Worm (Caenorhabditis elegans) whole organism, young adult: ENCODE results near the gene cone-1.
A peak's percentile ranks its signal among the peaks of the same experiment; 100 is the strongest.

ENCODE experiments used
- D2030.7 ChIP-seq: fragments of 200-800 bp; sonication (Bioruptor generic); IDR thresholded peaks from 2 replicates; pipeline ENCODE4 v1.3.6; 2022; ENCODE audit warnings: missing genetic modification reagents, missing genetic modification characterization, missing compliant biosample characterization
- F10E7.11 ChIP-seq: sonication (generic microtip); optimal IDR thresholded peaks from 2 replicates; lab custom pipeline; 2017; ENCODE audit warnings: mild to moderate bottlenecking, missing genetic modification characterization, moderate library complexity, missing compliant biosample characterization
- F23B12.7 ChIP-seq: sonication (generic microtip); optimal IDR thresholded peaks from 2 replicates; lab custom pipeline; 2017; ENCODE audit warnings: missing genetic modification characterization, mild to moderate bottlenecking, missing compliant biosample characterization, antibody characterized with exemption, moderate library complexity; ENCODE audit not compliant: insufficient read depth
- F33H1.4 ChIP-seq: fragments of 200-800 bp; sonication (Bioruptor generic); IDR thresholded peaks from 2 replicates; pipeline ENCODE4 v1.3.6; 2022; ENCODE audit warnings: missing genetic modification reagents, missing genetic modification characterization, missing compliant biosample characterization
- F37B4.10 ChIP-seq: fragments of 200-800 bp; sonication (Bioruptor generic); IDR thresholded peaks from 2 replicates; pipeline ENCODE4 v1.3.6; 2022; ENCODE audit warnings: missing genetic modification characterization, missing compliant biosample characterization
- K11D2.4 ChIP-seq: fragments of 200-800 bp; sonication (Bioruptor generic); IDR thresholded peaks from 2 replicates; pipeline ENCODE4 v1.3.6; 2022; ENCODE audit warnings: missing genetic modification reagents, missing genetic modification characterization, missing compliant biosample characterization
- T07F8.4 ChIP-seq: sonication (generic microtip); optimal IDR thresholded peaks from 2 replicates; lab custom pipeline; 2016; ENCODE audit warnings: mild to moderate bottlenecking, missing genetic modification characterization, moderate library complexity, missing compliant biosample characterization
- Y53F4B.3 ChIP-seq: fragments of 200-800 bp; sonication (Bioruptor generic); IDR thresholded peaks from 2 replicates; pipeline ENCODE4 v1.3.6; 2022; ENCODE audit warnings: missing genetic modification reagents, missing genetic modification characterization, missing compliant biosample characterization
- Y79H2A.3 ChIP-seq: fragments of 200-800 bp; sonication (Bioruptor generic); conservative IDR thresholded peaks from 2 replicates; pipeline ENCODE4 v1.3.6; 2022; ENCODE audit warnings: missing genetic modification reagents, missing genetic modification characterization, missing compliant biosample characterization
- aptf-2 ChIP-seq: fragments of 200-800 bp; sonication (Bioruptor generic); conservative IDR thresholded peaks from 2 replicates; pipeline ENCODE4 v1.3.6; 2022; ENCODE audit warnings: missing genetic modification reagents, missing genetic modification characterization, missing compliant biosample characterization
- attf-3 ChIP-seq: fragments of 200-800 bp; sonication (Bioruptor generic); conservative IDR thresholded peaks from 2 replicates; pipeline ENCODE4 v1.3.6; 2022; ENCODE audit warnings: missing genetic modification reagents, missing genetic modification characterization, missing compliant biosample characterization
- attf-5 ChIP-seq: fragments of 200-800 bp; sonication (Bioruptor generic); optimal IDR thresholded peaks from 2 replicates; lab custom pipeline; 2018; ENCODE audit warnings: mild to moderate bottlenecking, missing genetic modification characterization, missing compliant biosample characterization
- bed-1 ChIP-seq: fragments of 200-800 bp; sonication (Bioruptor generic); IDR thresholded peaks from 2 replicates; pipeline ENCODE4 v1.3.6; 2022; ENCODE audit warnings: missing genetic modification reagents, missing genetic modification characterization, missing compliant biosample characterization
- cebp-1 ChIP-seq, 2 experiments: fragments of 200-800 bp in 1 of 2; sonication (Bioruptor generic) in 1 of 2; sonication (generic microtip) in 1 of 2; IDR thresholded peaks in 1 of 2; optimal IDR thresholded peaks in 1 of 2; 2 replicates each; pipeline versions ENCODE4 v1.3.6 to Lab custom; 2017 to 2022; ENCODE audit warnings: missing compliant biosample characterization in 2 of 2, missing genetic modification characterization in 2 of 2, mild to moderate bottlenecking in 1 of 2, missing genetic modification reagents in 1 of 2, moderate library complexity in 1 of 2
- ceh-79 ChIP-seq: sonication (generic microtip); optimal IDR thresholded peaks from 2 replicates; lab custom pipeline; 2017; ENCODE audit warnings: mild to moderate bottlenecking, missing genetic modification characterization, missing compliant biosample characterization
- dox-1 ChIP-seq: fragments of 200-800 bp; sonication (Bioruptor generic); IDR thresholded peaks from 2 replicates; pipeline ENCODE4 v1.3.6; 2022; ENCODE audit warnings: missing genetic modification reagents, missing genetic modification characterization, missing compliant biosample characterization
- egl-18 ChIP-seq: fragments of 200-800 bp; sonication (Bioruptor generic); IDR thresholded peaks from 2 replicates; pipeline ENCODE4 v1.3.6; 2022; ENCODE audit warnings: missing genetic modification reagents, missing genetic modification characterization, missing compliant biosample characterization
- fkh-3 ChIP-seq: sonication (generic microtip); optimal IDR thresholded peaks from 2 replicates; lab custom pipeline; 2016; ENCODE audit warnings: mild to moderate bottlenecking, missing genetic modification characterization, missing compliant biosample characterization
- gei-17 ChIP-seq: fragments of 200-800 bp; sonication (Bioruptor generic); optimal IDR thresholded peaks from 2 replicates; lab custom pipeline; 2018; ENCODE audit warnings: mild to moderate bottlenecking, missing genetic modification characterization, missing compliant biosample characterization
- hlh-26 ChIP-seq: fragments of 200-800 bp; sonication (Bioruptor generic); conservative IDR thresholded peaks from 2 replicates; pipeline ENCODE4 v1.3.6; 2022; ENCODE audit warnings: missing genetic modification reagents, missing genetic modification characterization, missing compliant biosample characterization
- hmg-1.2 ChIP-seq: fragments of 200-800 bp; sonication (Bioruptor generic); IDR thresholded peaks from 2 replicates; pipeline ENCODE4 v1.3.6; 2022; ENCODE audit warnings: missing genetic modification reagents, missing genetic modification characterization, missing compliant biosample characterization
- hmg-20 ChIP-seq: fragments of 200-800 bp; sonication (Bioruptor generic); IDR thresholded peaks from 2 replicates; pipeline ENCODE4 v1.3.6; 2022; ENCODE audit warnings: missing genetic modification reagents, missing genetic modification characterization, missing compliant biosample characterization
- hrde-1 ChIP-seq: sonication (generic microtip); optimal IDR thresholded peaks from 2 replicates; lab custom pipeline; 2016; ENCODE audit warnings: missing genetic modification characterization, mild to moderate bottlenecking, missing compliant biosample characterization, moderate library complexity, missing genotype, missing genetic modification reagents, borderline replicate concordance
- hsf-1 ChIP-seq: fragments of 200-800 bp; sonication (Bioruptor generic); IDR thresholded peaks from 2 replicates; pipeline ENCODE4 v1.3.6; 2022; ENCODE audit warnings: missing genetic modification reagents, missing genetic modification characterization, missing compliant biosample characterization
- lin-26 ChIP-seq: fragments of 200-800 bp; sonication (Bioruptor generic); IDR thresholded peaks from 2 replicates; pipeline ENCODE4 v1.3.6; 2022; ENCODE audit warnings: missing genetic modification reagents, missing genetic modification characterization, missing compliant biosample characterization
- lin-40 ChIP-seq: sonication (generic microtip); optimal IDR thresholded peaks from 2 replicates; lab custom pipeline; 2016; ENCODE audit warnings: missing genetic modification characterization, mild to moderate bottlenecking, missing compliant biosample characterization, missing genotype, missing genetic modification reagents
- madf-10 ChIP-seq: sonication (generic microtip); optimal IDR thresholded peaks from 2 replicates; lab custom pipeline; 2016; ENCODE audit warnings: mild to moderate bottlenecking, missing genetic modification characterization, missing compliant biosample characterization
- madf-6 ChIP-seq: fragments of 200-800 bp; sonication (Bioruptor generic); IDR thresholded peaks from 2 replicates; pipeline ENCODE4 v1.3.6; 2022; ENCODE audit warnings: missing genetic modification reagents, missing genetic modification characterization, missing compliant biosample characterization
- madf-8 ChIP-seq: fragments of 200-800 bp; sonication (Bioruptor generic); conservative IDR thresholded peaks from 2 replicates; pipeline ENCODE4 v1.3.6; 2022; ENCODE audit warnings: missing genetic modification reagents, missing genetic modification characterization, missing compliant biosample characterization
- mcd-1 ChIP-seq: fragments of 200-800 bp; sonication (Bioruptor generic); IDR thresholded peaks from 2 replicates; pipeline ENCODE4 v1.3.6; 2022; ENCODE audit warnings: missing genetic modification reagents, missing genetic modification characterization, missing compliant biosample characterization
- mes-4 ChIP-seq: sonication (generic microtip); optimal IDR thresholded peaks from 2 replicates; lab custom pipeline; 2016; ENCODE audit warnings: missing genotype, missing genetic modification characterization, missing compliant biosample characterization
- nfya-2 ChIP-seq: fragments of 200-800 bp; sonication (Bioruptor generic); IDR thresholded peaks from 2 replicates; pipeline ENCODE4 v1.3.6; 2022; ENCODE audit warnings: missing genetic modification reagents, missing genetic modification characterization, missing compliant biosample characterization
- nhr-27 ChIP-seq: fragments of 200-800 bp; sonication (Bioruptor generic); optimal IDR thresholded peaks from 2 replicates; lab custom pipeline; 2018; ENCODE audit warnings: mild to moderate bottlenecking, missing genetic modification characterization, moderate library complexity, missing compliant biosample characterization
- nhr-80 ChIP-seq: sonication (generic microtip); optimal IDR thresholded peaks from 2 replicates; lab custom pipeline; 2016; ENCODE audit warnings: missing genetic modification characterization, missing compliant biosample characterization
- repo-1 ChIP-seq: sonication (generic microtip); optimal IDR thresholded peaks from 2 replicates; lab custom pipeline; 2017; ENCODE audit warnings: mild to moderate bottlenecking, missing genetic modification characterization, missing compliant biosample characterization
- rpc-1 ChIP-seq, 2 experiments: fragments of 150-350 bp in 1 of 2; sonication (generic microtip) in 1 of 2; optimal IDR thresholded peaks; 2 replicates each; lab custom pipeline; 2014 to 2018; ENCODE audit warnings: missing biosample characterization in 1 of 2, missing genetic modification characterization in 1 of 2, missing genetic modification reagents in 1 of 2, missing genotype in 1 of 2
- snpc-1.3 ChIP-seq: sonication (generic microtip); optimal IDR thresholded peaks from 2 replicates; lab custom pipeline; 2017; ENCODE audit warnings: missing genetic modification characterization, mild to moderate bottlenecking, missing compliant biosample characterization, antibody characterized with exemption, moderate library complexity, missing genotype, missing genetic modification reagents; ENCODE audit not compliant: insufficient read depth
- tbp1 ChIP-seq: fragments of 200-800 bp; sonication (Bioruptor generic); optimal IDR thresholded peaks from 2 replicates; lab custom pipeline; 2018; ENCODE audit warnings: mild to moderate bottlenecking, missing genetic modification characterization, missing compliant biosample characterization
- tbx-9 ChIP-seq: sonication (generic microtip); optimal IDR thresholded peaks from 2 replicates; lab custom pipeline; 2016; ENCODE audit warnings: borderline replicate concordance, missing genetic modification characterization, inconsistent platforms, missing compliant biosample characterization
- zim-3 ChIP-seq: sonication (generic microtip); optimal IDR thresholded peaks from 2 replicates; lab custom pipeline; 2017; ENCODE audit warnings: mild to moderate bottlenecking, missing genetic modification characterization, moderate library complexity, missing compliant biosample characterization
- ztf-28 ChIP-seq: fragments of 200-800 bp; sonication (Bioruptor generic); IDR thresholded peaks from 2 replicates; pipeline ENCODE4 v1.3.6; 2022; ENCODE audit warnings: missing genetic modification reagents, missing genetic modification characterization, missing compliant biosample characterization

Gene cone-1

ce11 chrIII:2577982-2578381 is 47.6 kb downstream of the cone-1 start:
- TF ChIP-seq zim-3, result no peak

ce11 chrIII:2578563-2578962 is 48.1 kb downstream of the cone-1 start:
- TF ChIP-seq ceh-79 (no peak), cebp-1 (GFP tag; IDR thresholded peaks at IDR 0.05; lab: Robert Waterston, UW) (no peak), cebp-1 (tag; optimal IDR thresholded peaks at IDR 0.05; lab: Kevin White, UChicago) (peak; percentile 53), attf-5 (peak; percentile 61), hrde-1 (tag; lab: Kevin White, UChicago) (no peak), F33H1.4 (GFP tag; lab: Robert Waterston, UW) (no peak), fkh-3 (tag; lab: Kevin White, UChicago) (no peak), hmg-1.2 (GFP tag; lab: Robert Waterston, UW) (peak; percentile 97), hlh-26 (GFP tag; lab: Robert Waterston, UW) (no peak), lin-40 (tag; lab: Kevin White, UChicago) (peak; percentile 3), nhr-80 (tag; lab: Kevin White, UChicago) (peak; percentile 31), gei-17 (GFP tag; lab: Kevin White, UChicago) (no peak), F10E7.11 (tag; lab: Kevin White, UChicago) (no peak), mes-4 (tag; lab: Kevin White, UChicago) (no peak), T07F8.4 (tag; lab: Kevin White, UChicago) (no peak), Y53F4B.3 (no peak)
- TF ChIP-seq, all 124 proteins: peak for 5

ce11 chrIII:2578993-2579392 is 48.6 kb downstream of the cone-1 start, which contains the start of gene Y71H2B.8:
Gene Y71H2B.8 (plus strand): TSS chrIII:2579293.
- TF ChIP-seq tbp1 (GFP tag; lab: Kevin White, UChicago), result no peak
- TF ChIP-seq T07F8.4 (tag; lab: Kevin White, UChicago), result no peak
- TF ChIP-seq bed-1, result no peak
- no peak for TF ChIP-seq tbx-9 (tag; lab: Kevin White, UChicago)
- TF ChIP-seq nfya-2, result no peak
- TF ChIP-seq repo-1 (tag; lab: Kevin White, UChicago), result no peak
- TF ChIP-seq lin-26 (GFP tag; lab: Robert Waterston, UW), result no peak
- no peak for TF ChIP-seq snpc-1.3 (tag; lab: Kevin White, UChicago)
- TF ChIP-seq attf-3 (GFP tag; lab: Robert Waterston, UW), result no peak
- no peak for TF ChIP-seq madf-10
- TF ChIP-seq egl-18 (GFP tag; lab: Robert Waterston, UW), result no peak
- TF ChIP-seq aptf-2 (GFP tag; lab: Robert Waterston, UW), result no peak
- TF ChIP-seq hmg-20, result no peak
- TF ChIP-seq rpc-1 (optimal IDR thresholded peaks at IDR 0.05; lab: Kevin White, UChicago), result no peak
- TF ChIP-seq rpc-1 (tag; optimal IDR thresholded peaks at IDR 0.05; lab: Kevin White, UChicago), result no peak
- TF ChIP-seq Y79H2A.3 (GFP tag; lab: Robert Waterston, UW), result no peak
- TF ChIP-seq F37B4.10 (GFP tag; lab: Robert Waterston, UW), result no peak
- TF ChIP-seq F23B12.7 (tag; lab: Kevin White, UChicago), result no peak
- TF ChIP-seq nhr-27 (tag; lab: Kevin White, UChicago), result no peak

- TF ChIP-seq hsf-1 (GFP tag; lab: Robert Waterston, UW) (0 out of 2 replicates have a peak, but pooled peaks have one; percentile 17), madf-6 (peak; percentile 85), dox-1 (peak; percentile 57; the same call in 1 of the 2 replicates), K11D2.4 (GFP tag; lab: Robert Waterston, UW) (0 out of 2 replicates have a peak, but pooled peaks have one; percentile 18), F33H1.4 (GFP tag; lab: Robert Waterston, UW) (0 out of 2 replicates have a peak, but pooled peaks have one; percentile 32), hmg-1.2 (GFP tag; lab: Robert Waterston, UW) (0 out of 2 replicates have a peak, but pooled peaks have one; percentile 6), madf-8 (GFP tag; lab: Robert Waterston, UW) (peak; percentile 71), D2030.7 (GFP tag; lab: Robert Waterston, UW) (peak; percentile 22; the same call in 1 of the 2 replicates), mcd-1 (peak; percentile 58), ztf-28 (GFP tag; lab: Robert Waterston, UW) (0 out of 2 replicates have a peak, but pooled peaks have one; percentile 59)
Observed at ce11 chrIII:2583302-2583701, 52.9 kb downstream of the cone-1 start.
